Worm (Caenorhabditis elegans): ENCODE results near the gene T28F3.8.
A peak's percentile ranks its signal among the peaks of the same experiment; 100 is the strongest.

The T28F3.8 gene

ce11 chrIV:17338920-17339510 is 31.9 kb upstream of the T28F3.8 start, which contains the start of gene C49C3.10 (continued):
- TF ChIP-seq daf-16 (GFP tag; optimal IDR thresholded peaks at IDR 0.05) (no peak), daf-16 (tag; optimal IDR thresholded peaks at IDR 0.05) (peak; percentile 94), unc-62 (GFP tag; optimal IDR thresholded peaks at IDR 0.05 in 1 of 2) (peak in 1 of 2 experiments; percentile 20), unc-62 (tag; optimal IDR thresholded peaks at IDR 0.05) (no peak), aha-1 (tag) (no peak), zip-2 (tag; optimal IDR thresholded peaks at IDR 0.05) (no peak), hlh-11 (tag; optimal IDR thresholded peaks at IDR 0.05) (peak; percentile 54), tra-1 (GFP tag; IDR thresholded peaks at IDR 0.05) (no peak), arid-1 (GFP tag; conservative IDR thresholded peaks at IDR 0.05) (no peak), daf-19 (GFP tag; conservative IDR thresholded peaks at IDR 0.05) (no peak), hlh-30 (tag; optimal IDR thresholded peaks at IDR 0.05; ENCODE audit: insufficient read depth) (no peak), nhr-25 (tag; optimal IDR thresholded peaks at IDR 0.05; ENCODE audit: borderline replicate concordance, insufficient read depth) (no peak), nhr-11 (tag; optimal IDR thresholded peaks at IDR 0.05) (no peak), egl-27 (tag; optimal IDR thresholded peaks at IDR 0.05) (no peak), mxl-3 (GFP tag; optimal IDR thresholded peaks at IDR 0.05) (no peak), ceh-62 (tag; optimal IDR thresholded peaks at IDR 0.05) (no peak), ceh-44 (GFP tag; IDR thresholded peaks at IDR 0.05) (no peak), mdt-29 (GFP tag; IDR thresholded peaks at IDR 0.05) (no peak), nhr-102 (tag; optimal IDR thresholded peaks at IDR 0.05) (no peak), Y5F2A.4 (GFP tag; optimal IDR thresholded peaks at IDR 0.05) (no peak)

- no peak for TF ChIP-seq zag-1 (tag; optimal IDR thresholded peaks at IDR 0.05)
- peak; percentile 79 for TF ChIP-seq aha-1 (tag)
- TF ChIP-seq zip-11 (GFP tag; IDR thresholded peaks at IDR 0.05): no peak
- no peak for TF ChIP-seq skn-1 (tag; optimal IDR thresholded peaks at IDR 0.05)
- TF ChIP-seq lsy-2 (tag; optimal IDR thresholded peaks at IDR 0.05): peak in 1 of 2 experiments; percentile 51
- TF ChIP-seq lin-38 (GFP tag; IDR thresholded peaks at IDR 0.05): peak; percentile 40
- TF ChIP-seq mes-2 (tag; optimal IDR thresholded peaks at IDR 0.05; ENCODE audit: poor library complexity, severe bottlenecking): peak; percentile 27
Observed at ce11 chrIV:17335031-17335430, 27.9 kb upstream of the T28F3.8 start, which contains the start of gene C49C3.8. Gene C49C3.8, plus strand, starts transcription at chrIV:17335203.

ce11 chrIV:17333542-17334281 is 26.6 kb upstream of the T28F3.8 start, which contains the start of gene C49C3.15:
Gene C49C3.15, plus strand, starts transcription at chrIV:17334231.
- TF ChIP-seq php-3 (GFP tag; IDR thresholded peaks at IDR 0.05) (no peak), F49E8.2 (tag; optimal IDR thresholded peaks at IDR 0.05; ENCODE audit: borderline replicate concordance) (no peak), hif-1 (tag; optimal IDR thresholded peaks at IDR 0.05) (peak in 1 of 2 experiments; percentile 83), daf-16 (GFP tag; optimal IDR thresholded peaks at IDR 0.05) (no peak), daf-16 (tag; optimal IDR thresholded peaks at IDR 0.05) (peak; percentile 23), rbr-2 (tag; optimal IDR thresholded peaks at IDR 0.05) (peak; percentile 10), dve-1 (tag; optimal IDR thresholded peaks at IDR 0.05; ENCODE audit: insufficient read depth) (peak; percentile 45), mdl-1 (tag; optimal IDR thresholded peaks at IDR 0.05) (peak in 1 of 2 experiments; percentile 10), mdt-29 (GFP tag; IDR thresholded peaks at IDR 0.05) (no peak), ztf-7 (tag; optimal IDR thresholded peaks at IDR 0.05) (no peak), lsy-2 (tag; optimal IDR thresholded peaks at IDR 0.05) (peak in 1 of 2 experiments; percentile 54), mep-1 (tag; optimal IDR thresholded peaks at IDR 0.05) (peak; percentile 42), nhr-28 (tag; optimal IDR thresholded peaks at IDR 0.05) (peak; percentile 21), hmg-1.1 (GFP tag; IDR thresholded peaks at IDR 0.05) (0 out of 2 replicates have a peak, but pooled peaks have one; percentile 8), lin-38 (GFP tag; IDR thresholded peaks at IDR 0.05) (peak; percentile 48; the same call in 1 of the 2 replicates), unc-62 (GFP tag; optimal IDR thresholded peaks at IDR 0.05 in 1 of 2) (peak in 1 of 2 experiments; percentile 80), unc-62 (tag; optimal IDR thresholded peaks at IDR 0.05) (no peak), zag-1 (tag; optimal IDR thresholded peaks at IDR 0.05) (no peak), mes-2 (tag; optimal IDR thresholded peaks at IDR 0.05; ENCODE audit: poor library complexity, severe bottlenecking) (peak; percentile 47), hlh-11 (tag; optimal IDR thresholded peaks at IDR 0.05) (peak; percentile 28), hlh-30 (tag; optimal IDR thresholded peaks at IDR 0.05; ENCODE audit: insufficient read depth) (peak; percentile 96)
